Worm (Caenorhabditis elegans): Measurements from ENCODE around the gene C17E7.13.

DNA sequence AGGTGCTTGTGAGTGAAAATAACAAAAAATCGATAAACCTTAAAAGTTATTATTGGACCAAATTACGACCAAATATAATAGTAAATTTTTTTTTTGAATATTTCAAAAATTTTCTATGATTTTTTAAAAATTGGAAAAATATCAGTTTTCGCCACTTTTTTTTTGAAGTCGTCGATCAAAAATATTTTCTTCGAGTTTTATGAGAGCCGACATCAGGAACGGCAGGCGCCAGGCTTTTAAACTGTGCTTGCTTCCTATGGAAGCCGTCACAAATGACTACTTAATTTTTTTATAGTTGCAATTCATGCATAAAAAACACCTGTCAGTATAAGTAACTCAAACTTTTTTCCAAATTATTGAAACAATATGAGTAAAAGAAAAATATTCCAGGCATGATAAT is 14.3 kb upstream of the C17E7.13 start:
- no peak for TF ChIP-seq tab-1 (GFP tag; IDR thresholded peaks at IDR 0.05)
- no peak for TF ChIP-seq flt-1 (GFP tag; IDR thresholded peaks at IDR 0.05)
- TF ChIP-seq ref-1 (GFP tag; conservative IDR thresholded peaks at IDR 0.05), result no peak
